Fruit fly (Drosophila melanogaster): ENCODE data around the gene CG5639.

DNA sequence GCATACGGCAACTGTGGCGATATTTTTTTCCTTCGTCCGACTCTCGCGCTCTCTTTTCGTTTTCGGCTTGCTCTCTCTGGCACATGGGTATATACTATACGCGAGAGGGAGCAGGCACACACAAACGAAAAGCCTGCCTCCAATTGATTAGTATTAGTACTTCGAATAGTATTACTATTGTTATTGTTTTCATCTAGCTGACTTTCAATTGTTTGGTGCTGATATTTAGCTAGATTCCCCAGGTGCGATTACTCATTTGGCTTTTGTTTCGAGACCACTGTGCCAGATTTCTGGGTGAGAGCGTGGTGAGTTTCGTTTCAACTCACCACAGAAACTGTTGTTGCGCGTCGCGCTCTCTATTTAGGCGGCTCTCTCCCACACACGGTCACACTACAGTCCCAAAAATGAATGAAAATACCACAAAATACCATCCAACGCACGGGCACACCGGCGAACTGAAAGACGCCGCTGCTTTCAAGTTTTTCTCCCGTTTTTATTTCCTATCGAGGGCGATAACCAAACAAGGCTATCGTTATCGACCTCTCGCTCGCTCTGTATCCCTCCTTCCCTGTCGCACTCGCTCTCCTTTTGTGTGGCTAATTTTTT lies 14.6 kb downstream of the CG5639 start:
- TF ChIP-seq toe (GFP tag; optimal IDR thresholded peaks at IDR 0.05) = peak; percentile 34
- TF ChIP-seq bab1 (GFP tag; optimal IDR thresholded peaks at IDR 0.05) = peak; percentile 31
- no peak for TF ChIP-seq kay (GFP tag; ENCODE audit: borderline replicate concordance)
- TF ChIP-seq tj (GFP tag; optimal IDR thresholded peaks at IDR 0.05) = peak; percentile 32
- peak; percentile 79 for TF ChIP-seq CG7101 (tag; optimal IDR thresholded peaks at IDR 0.05)
- TF ChIP-seq CG12768 (GFP tag; optimal IDR thresholded peaks at IDR 0.05) = peak; percentile 76
